Fruit fly (Drosophila melanogaster) whole organism, embryonic: ENCODE results near the gene CG34334.

ENCODE experiments used
- Abd-B ChIP-seq: fragments of 200-800 bp; sonication (Bioruptor generic); optimal IDR thresholded peaks from 2 replicates; lab custom pipeline; 2018; ENCODE audit warnings: missing biosample characterization, mild to moderate bottlenecking, missing genetic modification characterization, moderate library complexity
- Adf1 ChIP-seq: fragments of 200-800 bp; sonication (Bioruptor generic); IDR thresholded peaks from 2 replicates; pipeline ENCODE4 v1.3.6; 2022; ENCODE audit warnings: missing biosample characterization, missing genetic modification characterization
- Atf3 ChIP-seq: fragments of 200-800 bp; sonication (Bioruptor generic); optimal IDR thresholded peaks from 3 replicates; lab custom pipeline; 2016; ENCODE audit warnings: missing biosample characterization, missing genetic modification characterization
- Awh ChIP-seq: fragments of 200-800 bp; sonication (Bioruptor generic); IDR thresholded peaks from 2 replicates; pipeline ENCODE4, ENCODE4 v1.3.6; 2022; ENCODE audit warnings: missing biosample characterization, missing genetic modification characterization
- Bteb2 ChIP-seq: fragments of 200-800 bp; sonication (Bioruptor generic); optimal IDR thresholded peaks from 2 replicates; lab custom pipeline; 2016; ENCODE audit warnings: missing biosample characterization, missing genetic modification characterization
- CG11093 ChIP-seq: fragments of 200-800 bp; sonication (Bioruptor generic); IDR thresholded peaks from 3 replicates; pipeline ENCODE4 v1.3.6; 2022; ENCODE audit warnings: missing biosample characterization, missing genetic modification characterization
- CG12219 ChIP-seq: fragments of 200-800 bp; sonication (Bioruptor generic); optimal IDR thresholded peaks from 3 replicates; lab custom pipeline; 2018; ENCODE audit warnings: missing biosample characterization, mild to moderate bottlenecking, missing genetic modification characterization
- CG12769 ChIP-seq: fragments of 200-800 bp; sonication (Bioruptor generic); optimal IDR thresholded peaks from 2 replicates; lab custom pipeline; 2019; ENCODE audit warnings: missing biosample characterization, mild to moderate bottlenecking, missing genetic modification characterization, moderate library complexity
- CG15269 ChIP-seq: fragments of 200-800 bp; sonication (Bioruptor generic); optimal IDR thresholded peaks from 2 replicates; lab custom pipeline; 2018; ENCODE audit warnings: missing biosample characterization, mild to moderate bottlenecking, missing genetic modification characterization, moderate library complexity
- CG17186 ChIP-seq: fragments of 200-800 bp; sonication (Bioruptor generic); optimal IDR thresholded peaks from 3 replicates; lab custom pipeline; 2017; ENCODE audit warnings: missing biosample characterization, missing genetic modification reagents, missing genetic modification characterization
- CG17359 ChIP-seq: fragments of 200-800 bp; sonication (Bioruptor generic); optimal IDR thresholded peaks from 3 replicates; lab custom pipeline; 2018; ENCODE audit warnings: missing biosample characterization, mild to moderate bottlenecking, missing genetic modification characterization, moderate library complexity
- CG31224 ChIP-seq: fragments of 200-800 bp; sonication (Bioruptor generic); IDR thresholded peaks from 2 replicates; pipeline ENCODE4 v1.3.6; 2022; ENCODE audit warnings: missing biosample characterization, missing genetic modification characterization
- CG31388 ChIP-seq: fragments of 200-800 bp; sonication (Bioruptor generic); optimal IDR thresholded peaks from 2 replicates; lab custom pipeline; 2016; ENCODE audit warnings: missing biosample characterization, missing genetic modification characterization
- CG3163 ChIP-seq: fragments of 200-800 bp; sonication (Bioruptor generic); optimal IDR thresholded peaks from 3 replicates; lab custom pipeline; 2016; ENCODE audit warnings: missing biosample characterization, missing genetic modification characterization
- CG33213 ChIP-seq: fragments of 200-800 bp; sonication (Bioruptor generic); optimal IDR thresholded peaks from 3 replicates; lab custom pipeline; 2016; ENCODE audit warnings: missing biosample characterization, missing genetic modification characterization
- CG3995 ChIP-seq: fragments of 200-800 bp; sonication (Bioruptor generic); optimal IDR thresholded peaks from 3 replicates; lab custom pipeline; 2016; ENCODE audit warnings: missing biosample characterization, missing genetic modification characterization
- CG4360 ChIP-seq: fragments of 200-800 bp; sonication (Bioruptor generic); IDR thresholded peaks from 2 replicates; pipeline ENCODE4 v1.3.6; 2022; ENCODE audit warnings: missing biosample characterization, missing genetic modification characterization
- CG4617 ChIP-seq: fragments of 200-800 bp; sonication (Bioruptor generic); optimal IDR thresholded peaks from 3 replicates; lab custom pipeline; 2016; ENCODE audit warnings: missing biosample characterization, missing genetic modification characterization, borderline replicate concordance
- CG5245 ChIP-seq: fragments of 200-800 bp; sonication (Bioruptor generic); optimal IDR thresholded peaks from 3 replicates; lab custom pipeline; 2016; ENCODE audit warnings: missing biosample characterization, missing genetic modification characterization
- CG6813 ChIP-seq: fragments of 200-800 bp; sonication (Bioruptor generic); optimal IDR thresholded peaks from 2 replicates; lab custom pipeline; 2017; ENCODE audit warnings: missing biosample characterization, missing genetic modification characterization, mild to moderate bottlenecking, moderate library complexity, missing genetic modification reagents
- CG6854 ChIP-seq: fragments of 200-800 bp; sonication (Bioruptor generic); optimal IDR thresholded peaks from 3 replicates; lab custom pipeline; 2017; ENCODE audit warnings: missing biosample characterization, mild to moderate bottlenecking, missing genetic modification characterization
- CG7928 ChIP-seq: fragments of 200-800 bp; sonication (Bioruptor generic); optimal IDR thresholded peaks from 2 replicates; lab custom pipeline; 2017; ENCODE audit warnings: missing biosample characterization, mild to moderate bottlenecking, missing genetic modification characterization
- CG8478 ChIP-seq: fragments of >200 bp; optimal IDR thresholded peaks from 2 replicates; lab custom pipeline; 2018
- CG9437 ChIP-seq: fragments of 200-800 bp; sonication (Bioruptor generic); optimal IDR thresholded peaks from 2 replicates; lab custom pipeline; 2018; ENCODE audit warnings: missing biosample characterization, mild to moderate bottlenecking, missing genetic modification characterization
- D ChIP-seq, 2 experiments: fragments of 200-800 bp in 1 of 2; fragments of >200 bp in 1 of 2; sonication (Bioruptor generic) in 1 of 2; optimal IDR thresholded peaks; 2 replicates in 1 of 2; 3 replicates in 1 of 2; lab custom pipeline; 2017; ENCODE audit warnings: mild to moderate bottlenecking in 1 of 2, missing biosample characterization in 1 of 2, missing genetic modification characterization in 1 of 2, missing genetic modification reagents in 1 of 2
- Drgx ChIP-seq: fragments of 200-800 bp; sonication (Bioruptor generic); IDR thresholded peaks from 2 replicates; pipeline ENCODE4 v1.3.6; 2022; ENCODE audit warnings: missing biosample characterization, missing genetic modification characterization
- Gsc ChIP-seq: fragments of 200-800 bp; sonication (Bioruptor generic); IDR thresholded peaks from 2 replicates; pipeline ENCODE4 v1.3.6; 2022; ENCODE audit warnings: missing biosample characterization, missing genetic modification characterization
- Hey ChIP-seq: fragments of 200-800 bp; sonication (Bioruptor generic); optimal IDR thresholded peaks from 3 replicates; lab custom pipeline; 2018; ENCODE audit warnings: missing biosample characterization, mild to moderate bottlenecking, missing genetic modification characterization
- Hmx ChIP-seq: fragments of 200-800 bp; sonication (Bioruptor generic); optimal IDR thresholded peaks from 2 replicates; lab custom pipeline; 2016; ENCODE audit warnings: missing biosample characterization, missing genetic modification characterization
- Hr51 ChIP-seq, 2 experiments: fragments of 200-800 bp; sonication (Bioruptor generic); optimal IDR thresholded peaks; 2 replicates in 1 of 2; 3 replicates in 1 of 2; lab custom pipeline; 2016 to 2018; ENCODE audit warnings: missing biosample characterization in 2 of 2, missing genetic modification characterization in 2 of 2, mild to moderate bottlenecking in 1 of 2, moderate library complexity in 1 of 2
- MESR4 ChIP-seq: fragments of 200-800 bp; sonication (Bioruptor generic); optimal IDR thresholded peaks from 2 replicates; lab custom pipeline; 2018; ENCODE audit warnings: missing biosample characterization, mild to moderate bottlenecking, missing genetic modification characterization, moderate library complexity
- Neu2 ChIP-seq: fragments of 200-800 bp; sonication (Bioruptor generic); optimal IDR thresholded peaks from 3 replicates; lab custom pipeline; 2016; ENCODE audit warnings: missing biosample characterization, missing genetic modification characterization, borderline replicate concordance
- aop ChIP-seq: fragments of 200-800 bp; sonication (Bioruptor generic); IDR thresholded peaks from 2 replicates; pipeline ENCODE4 v1.3.6; 2022; ENCODE audit warnings: missing biosample characterization, missing genetic modification characterization
- bbx ChIP-seq: fragments of 200-800 bp; sonication (Bioruptor generic); IDR thresholded peaks from 2 replicates; pipeline ENCODE4 v1.3.6; 2022; ENCODE audit warnings: missing biosample characterization, missing genetic modification characterization; ENCODE audit not compliant: partially characterized antibody
- cad ChIP-seq: fragments of >200 bp; optimal IDR thresholded peaks from 2 replicates; lab custom pipeline; 2017; ENCODE audit warnings: missing biosample characterization, missing genetic modification characterization
- croc ChIP-seq: fragments of 200-800 bp; sonication (Bioruptor generic); conservative IDR thresholded peaks from 3 replicates; pipeline ENCODE4 v1.3.6; 2022; ENCODE audit warnings: missing biosample characterization, missing genetic modification characterization
- exex ChIP-seq: fragments of 200-800 bp; sonication (Bioruptor generic); optimal IDR thresholded peaks from 4 replicates; lab custom pipeline; 2018; ENCODE audit warnings: missing biosample characterization, mild to moderate bottlenecking, missing genetic modification characterization, moderate library complexity
- gt ChIP-seq: fragments of 200-800 bp; sonication (Bioruptor generic); IDR thresholded peaks from 2 replicates; pipeline ENCODE4 v1.3.6; 2022; ENCODE audit warnings: missing biosample characterization, missing genetic modification characterization
- jing ChIP-seq: fragments of 200-800 bp; sonication (Bioruptor generic); optimal IDR thresholded peaks from 2 replicates; lab custom pipeline; 2018; ENCODE audit warnings: missing biosample characterization, mild to moderate bottlenecking, missing genetic modification characterization
- jumu ChIP-seq: fragments of 200-800 bp; sonication (Bioruptor generic); optimal IDR thresholded peaks from 3 replicates; lab custom pipeline; 2016; ENCODE audit warnings: missing biosample characterization, missing genetic modification characterization
- ken ChIP-seq: fragments of 200-800 bp; sonication (Bioruptor generic); IDR thresholded peaks from 3 replicates; pipeline ENCODE4 v1.3.6; 2022; ENCODE audit warnings: missing biosample characterization, missing genetic modification characterization
- maf-S ChIP-seq: fragments of 200-800 bp; sonication (Bioruptor generic); optimal IDR thresholded peaks from 2 replicates; lab custom pipeline; 2016; ENCODE audit warnings: missing biosample characterization, missing genetic modification characterization
- sima ChIP-seq: fragments of 200-800 bp; sonication (Bioruptor generic); optimal IDR thresholded peaks from 2 replicates; lab custom pipeline; 2016; ENCODE audit warnings: missing biosample characterization, missing genetic modification characterization
- so ChIP-seq: fragments of 200-800 bp; sonication (Bioruptor generic); IDR thresholded peaks from 3 replicates; pipeline ENCODE4 v1.3.6; 2022; ENCODE audit warnings: missing biosample characterization, missing genetic modification characterization
- sr ChIP-seq: fragments of 200-800 bp; sonication (Bioruptor generic); IDR thresholded peaks from 3 replicates; pipeline ENCODE4 v1.3.6; 2022; ENCODE audit warnings: missing biosample characterization, missing genetic modification characterization
- ssp ChIP-seq: fragments of 200-800 bp; sonication (Bioruptor generic); IDR thresholded peaks from 2 replicates; pipeline ENCODE4 v1.3.6; 2022; ENCODE audit warnings: missing biosample characterization, missing genetic modification characterization
- tio ChIP-seq: fragments of 200-800 bp; sonication (Bioruptor generic); optimal IDR thresholded peaks from 2 replicates; lab custom pipeline; 2017; ENCODE audit warnings: missing biosample characterization, missing genetic modification characterization, inconsistent platforms
- twi ChIP-seq: fragments of 200-800 bp; optimal IDR thresholded peaks from 2 replicates; lab custom pipeline; 2019; ENCODE audit warnings: missing biosample characterization, mild to moderate bottlenecking, missing genetic modification characterization, moderate library complexity
- usp ChIP-seq: fragments of >200 bp; optimal IDR thresholded peaks from 2 replicates; lab custom pipeline; 2017; ENCODE audit warnings: missing biosample characterization, missing genetic modification characterization
- zen ChIP-seq: fragments of 200-800 bp; sonication (Bioruptor generic); optimal IDR thresholded peaks from 3 replicates; lab custom pipeline; 2018; ENCODE audit warnings: missing biosample characterization, mild to moderate bottlenecking, missing genetic modification characterization, moderate library complexity
- zf30C ChIP-seq: fragments of 200-800 bp; sonication (Bioruptor generic); optimal IDR thresholded peaks from 3 replicates; lab custom pipeline; 2018; ENCODE audit warnings: missing biosample characterization, mild to moderate bottlenecking, missing genetic modification characterization

CG34334 gene

DNA sequence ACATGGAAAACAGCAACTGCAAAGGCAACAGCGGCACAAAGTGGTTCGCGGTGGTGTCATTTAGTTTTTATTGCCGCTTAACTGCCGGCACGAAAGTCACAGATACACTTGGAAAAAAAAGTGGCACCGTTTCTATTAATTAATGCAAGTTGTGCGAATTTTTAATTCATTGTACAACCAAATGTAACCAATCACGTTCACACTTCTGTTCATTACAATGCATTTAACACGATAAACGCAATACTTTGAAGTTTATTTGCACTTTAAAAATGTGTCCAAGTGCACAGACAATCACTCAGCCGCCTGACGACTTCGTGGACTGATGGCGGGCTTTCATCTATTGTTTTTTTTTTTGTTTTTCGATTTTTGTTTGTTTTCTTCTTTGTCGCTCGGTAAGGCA is 39.1 kb upstream of the CG34334 start (continued):
- peak; percentile 45 for TF ChIP-seq CG15269 (tag; lab: Kevin White, UChicago)
- peak; percentile 39; the same call in 1 of the 2 replicates for TF ChIP-seq CG4360 (GFP tag; lab: Robert Waterston, UW)
- no peak for TF ChIP-seq Bteb2 (GFP tag; lab: Kevin White, UChicago)
- TF ChIP-seq Hmx (GFP tag; lab: Kevin White, UChicago) = no peak
- TF ChIP-seq ken (GFP tag; lab: Robert Waterston, UW) = 0 out of 3 replicates have a peak, but pooled peaks have one; percentile 44
- no peak for TF ChIP-seq Adf1 (GFP tag; lab: Robert Waterston, UW)
- peak; percentile 42 for TF ChIP-seq CG5245
- TF ChIP-seq zen (tag; lab: Kevin White, UChicago) = peak; percentile 4
- TF ChIP-seq D (optimal IDR thresholded peaks at IDR 0.05; lab: Kevin White, UChicago) = no peak
- TF ChIP-seq D (GFP tag; optimal IDR thresholded peaks at IDR 0.05; lab: Kevin White, UChicago) = peak; percentile 56
- TF ChIP-seq Neu2 = no peak
- peak; percentile 50 for TF ChIP-seq jing
- TF ChIP-seq CG12219 (GFP tag; lab: Kevin White, UChicago) = peak; percentile 60
- no peak for TF ChIP-seq CG7928
- TF ChIP-seq CG17186 (GFP tag; lab: Kevin White, UChicago) = peak; percentile 13
- peak; percentile 26; the same call in 1 of the 2 replicates for TF ChIP-seq Gsc
- no peak for TF ChIP-seq gt (GFP tag; lab: Robert Waterston, UW)
- TF ChIP-seq maf-S (GFP tag; lab: Kevin White, UChicago) = no peak
- no peak for TF ChIP-seq Hey
- TF ChIP-seq zf30C (GFP tag; lab: Kevin White, UChicago) = no peak
- no peak for TF ChIP-seq Atf3
- 0 out of 2 replicates have a peak, but pooled peaks have one; percentile 27 for TF ChIP-seq ssp (GFP tag; lab: Robert Waterston, UW)
- peak; percentile 31 for TF ChIP-seq CG33213
- TF ChIP-seq CG4617 (GFP tag; lab: Kevin White, UChicago) = no peak
- TF ChIP-seq tio (GFP tag; lab: Kevin White, UChicago) = peak; percentile 34
- peak; percentile 43; the same call in 1 of the 3 replicates for TF ChIP-seq croc (GFP tag; lab: Robert Waterston, UW)
- TF ChIP-seq CG31388 = no peak
- TF ChIP-seq Awh = no peak
- no peak for TF ChIP-seq CG31224 (GFP tag; lab: Robert Waterston, UW)
- no peak for TF ChIP-seq CG8478
- peak in 1 of 2 experiments; percentile 74 for TF ChIP-seq Hr51 (GFP tag; optimal IDR thresholded peaks at IDR 0.05; lab: Kevin White, UChicago)
- TF ChIP-seq Abd-B (GFP tag; lab: Kevin White, UChicago) = peak; percentile 65
- no peak for TF ChIP-seq CG3995 (GFP tag; lab: Kevin White, UChicago)
- no peak for TF ChIP-seq CG6854 (GFP tag; lab: Kevin White, UChicago)
- TF ChIP-seq exex = no peak
- TF ChIP-seq sr (GFP tag; lab: Robert Waterston, UW) = no peak
- TF ChIP-seq jumu = peak; percentile 31
- TF ChIP-seq CG17359 (tag; lab: Kevin White, UChicago) = peak; percentile 72
- TF ChIP-seq sima (GFP tag; lab: Kevin White, UChicago) = no peak
- TF ChIP-seq CG6813 (GFP tag; lab: Kevin White, UChicago) = peak; percentile 31
- TF ChIP-seq Drgx (GFP tag; lab: Robert Waterston, UW) = peak; percentile 89
- no peak for TF ChIP-seq CG9437 (GFP tag; lab: Kevin White, UChicago)
- TF ChIP-seq bbx (GFP tag; lab: Robert Waterston, UW) = no peak
- TF ChIP-seq cad (GFP tag; lab: Kevin White, UChicago) = no peak
- peak; percentile 50; the same call in 1 of the 3 replicates for TF ChIP-seq so
- TF ChIP-seq CG3163 (GFP tag; lab: Kevin White, UChicago) = no peak
- peak; percentile 25; the same call in 1 of the 3 replicates for TF ChIP-seq CG11093
- TF ChIP-seq usp (GFP tag; lab: Kevin White, UChicago) = no peak
- TF ChIP-seq MESR4 (GFP tag; lab: Kevin White, UChicago) = no peak
- TF ChIP-seq twi (tag; lab: Kevin White, UChicago) = no peak
- no peak for TF ChIP-seq aop (GFP tag; lab: Robert Waterston, UW)
- TF ChIP-seq CG12769 (tag; lab: Kevin White, UChicago) = peak; percentile 34
